Fruit fly (Drosophila melanogaster) whole organism, embryonic: ENCODE results near the gene Ugt49B2.

Source experiments
- Asciz ChIP-seq: fragments of 200-800 bp; sonication (Bioruptor generic); optimal IDR thresholded peaks from 2 replicates; lab custom pipeline; 2017; ENCODE audit warnings: missing biosample characterization, mild to moderate bottlenecking, missing genetic modification characterization, missing genetic modification reagents
- Bgb ChIP-seq: fragments of 200-800 bp; sonication (Bioruptor generic); IDR thresholded peaks from 2 replicates; pipeline ENCODE4 v1.3.6; 2022; ENCODE audit warnings: missing biosample characterization, missing genetic modification characterization; ENCODE audit not compliant: partially characterized antibody
- CG10462 ChIP-seq: fragments of 200-800 bp; sonication (Bioruptor generic); optimal IDR thresholded peaks from 2 replicates; lab custom pipeline; 2016; ENCODE audit warnings: missing biosample characterization, missing genetic modification characterization
- CG10654 ChIP-seq: fragments of 200-800 bp; sonication (Bioruptor generic); optimal IDR thresholded peaks from 2 replicates; lab custom pipeline; 2016; ENCODE audit warnings: missing biosample characterization, missing genetic modification characterization
- CG10959 ChIP-seq: fragments of 200-800 bp; sonication (Bioruptor generic); IDR thresholded peaks from 2 replicates; pipeline ENCODE4 v1.3.6; 2022; ENCODE audit warnings: missing biosample characterization, missing genetic modification characterization
- CG12155 ChIP-seq: fragments of 200-800 bp; sonication (Bioruptor generic); optimal IDR thresholded peaks from 3 replicates; lab custom pipeline; 2016; ENCODE audit warnings: missing biosample characterization, missing genetic modification characterization
- CG12942 ChIP-seq: fragments of 200-800 bp; sonication (Bioruptor generic); optimal IDR thresholded peaks from 3 replicates; lab custom pipeline; 2016; ENCODE audit warnings: missing biosample characterization, missing genetic modification characterization
- CG13424 ChIP-seq: fragments of 200-800 bp; sonication (Bioruptor generic); optimal IDR thresholded peaks from 2 replicates; lab custom pipeline; 2019; ENCODE audit warnings: missing biosample characterization, mild to moderate bottlenecking, missing genetic modification characterization, moderate library complexity
- CG14667 ChIP-seq: fragments of 200-800 bp; sonication (Bioruptor generic); IDR thresholded peaks from 2 replicates; pipeline ENCODE4 v1.3.6; 2022; ENCODE audit warnings: missing biosample characterization, missing genetic modification characterization
- CG17359 ChIP-seq: fragments of 200-800 bp; sonication (Bioruptor generic); optimal IDR thresholded peaks from 3 replicates; lab custom pipeline; 2018; ENCODE audit warnings: missing biosample characterization, mild to moderate bottlenecking, missing genetic modification characterization, moderate library complexity
- CG17385 ChIP-seq: fragments of 200-800 bp; sonication (Bioruptor generic); optimal IDR thresholded peaks from 3 replicates; lab custom pipeline; 2018; ENCODE audit warnings: missing biosample characterization, mild to moderate bottlenecking, missing genetic modification characterization
- CG18011 ChIP-seq: fragments of 200-800 bp; sonication (Bioruptor generic); optimal IDR thresholded peaks from 2 replicates; lab custom pipeline; 2017; ENCODE audit warnings: missing biosample characterization, missing genetic modification characterization, mild to moderate bottlenecking, moderate library complexity, missing genotype
- CG18619 ChIP-seq: fragments of 200-800 bp; sonication (Bioruptor generic); optimal IDR thresholded peaks from 3 replicates; lab custom pipeline; 2017; ENCODE audit warnings: missing biosample characterization, mild to moderate bottlenecking, missing genetic modification characterization
- CG2120 ChIP-seq: fragments of 200-800 bp; sonication (Bioruptor generic); optimal IDR thresholded peaks from 3 replicates; lab custom pipeline; 2016; ENCODE audit warnings: missing biosample characterization, missing genetic modification characterization
- CG2678 ChIP-seq: fragments of 200-800 bp; sonication (Bioruptor generic); optimal IDR thresholded peaks from 3 replicates; lab custom pipeline; 2019; ENCODE audit warnings: missing biosample characterization, mild to moderate bottlenecking, missing genetic modification characterization, moderate library complexity
- CG31388 ChIP-seq: fragments of 200-800 bp; sonication (Bioruptor generic); optimal IDR thresholded peaks from 2 replicates; lab custom pipeline; 2016; ENCODE audit warnings: missing biosample characterization, missing genetic modification characterization
- CG4282 ChIP-seq: fragments of 200-800 bp; sonication (Bioruptor generic); optimal IDR thresholded peaks from 2 replicates; lab custom pipeline; 2016; ENCODE audit warnings: missing biosample characterization, missing genetic modification characterization
- CG6175 ChIP-seq: fragments of 200-800 bp; sonication (Bioruptor generic); IDR thresholded peaks from 3 replicates; pipeline ENCODE4 v1.3.6; 2022; ENCODE audit warnings: missing biosample characterization, missing genetic modification characterization
- CG7786 ChIP-seq: fragments of 200-800 bp; sonication (Bioruptor generic); optimal IDR thresholded peaks from 2 replicates; lab custom pipeline; 2016; ENCODE audit warnings: missing biosample characterization, missing genetic modification characterization
- CG7839 ChIP-seq: fragments of 200-800 bp; sonication (Bioruptor generic); optimal IDR thresholded peaks from 3 replicates; lab custom pipeline; 2018; ENCODE audit warnings: missing biosample characterization, mild to moderate bottlenecking, missing genetic modification characterization, moderate library complexity
- CG8944 ChIP-seq: fragments of 200-800 bp; sonication (Bioruptor generic); optimal IDR thresholded peaks from 3 replicates; lab custom pipeline; 2016; ENCODE audit warnings: missing biosample characterization, missing genetic modification characterization
- Dip2 ChIP-seq: fragments of 200-800 bp; sonication (Bioruptor generic); IDR thresholded peaks from 2 replicates; pipeline ENCODE4 v1.3.6; 2022; ENCODE audit warnings: missing biosample characterization, missing genetic modification characterization
- Fer1 ChIP-seq: fragments of 200-800 bp; sonication (Bioruptor generic); optimal IDR thresholded peaks from 2 replicates; lab custom pipeline; 2017; ENCODE audit warnings: missing biosample characterization, mild to moderate bottlenecking, missing genetic modification characterization
- Gsc ChIP-seq: fragments of 200-800 bp; sonication (Bioruptor generic); IDR thresholded peaks from 2 replicates; pipeline ENCODE4 v1.3.6; 2022; ENCODE audit warnings: missing biosample characterization, missing genetic modification characterization
- HmgD ChIP-seq: fragments of 200-800 bp; sonication (Bioruptor generic); optimal IDR thresholded peaks from 3 replicates; lab custom pipeline; 2016; ENCODE audit warnings: missing biosample characterization, missing genetic modification characterization
- Hr39 ChIP-seq: fragments of >200 bp; optimal IDR thresholded peaks from 2 replicates; lab custom pipeline; 2017
- Mrtf ChIP-seq: fragments of 200-800 bp; sonication (Bioruptor generic); IDR thresholded peaks from 3 replicates; pipeline ENCODE4 v1.3.6; 2022; ENCODE audit warnings: missing biosample characterization, missing genetic modification characterization
- Optix ChIP-seq: fragments of 200-800 bp; sonication (Bioruptor generic); IDR thresholded peaks from 3 replicates; pipeline ENCODE4 v1.3.6; 2022; ENCODE audit warnings: missing biosample characterization, missing genetic modification characterization
- Pdp1 ChIP-seq, 2 experiments: fragments of 200-800 bp; sonication (Bioruptor generic); optimal IDR thresholded peaks; 3 replicates each; lab custom pipeline; 2016; ENCODE audit warnings: missing biosample characterization in 2 of 2, missing genetic modification characterization in 2 of 2, mild to moderate bottlenecking in 1 of 2, moderate library complexity in 1 of 2
- Sox100B ChIP-seq: fragments of 200-800 bp; sonication (Bioruptor generic); optimal IDR thresholded peaks from 3 replicates; lab custom pipeline; 2018; ENCODE audit warnings: missing biosample characterization, mild to moderate bottlenecking, missing genetic modification characterization
- YL-1 ChIP-seq: fragments of 200-800 bp; sonication (Bioruptor generic); optimal IDR thresholded peaks from 3 replicates; lab custom pipeline; 2017; ENCODE audit warnings: missing biosample characterization, mild to moderate bottlenecking, missing genetic modification characterization
- bbx ChIP-seq: fragments of 200-800 bp; sonication (Bioruptor generic); IDR thresholded peaks from 2 replicates; pipeline ENCODE4 v1.3.6; 2022; ENCODE audit warnings: missing biosample characterization, missing genetic modification characterization; ENCODE audit not compliant: partially characterized antibody
- da ChIP-seq: fragments of 200-800 bp; sonication (Bioruptor generic); optimal IDR thresholded peaks from 2 replicates; lab custom pipeline; 2016; ENCODE audit warnings: missing biosample characterization, missing genetic modification characterization
- eyg ChIP-seq: fragments of 200-800 bp; sonication (Bioruptor generic); optimal IDR thresholded peaks from 3 replicates; lab custom pipeline; 2016; ENCODE audit warnings: missing biosample characterization, missing genetic modification characterization
- fd3F ChIP-seq: fragments of 200-800 bp; sonication (Bioruptor generic); optimal IDR thresholded peaks from 2 replicates; lab custom pipeline; 2018; ENCODE audit warnings: missing biosample characterization, mild to moderate bottlenecking, missing genetic modification characterization, moderate library complexity
- fd64A ChIP-seq: fragments of 200-800 bp; sonication (Bioruptor generic); optimal IDR thresholded peaks from 3 replicates; lab custom pipeline; 2018; ENCODE audit warnings: missing biosample characterization, mild to moderate bottlenecking, missing genetic modification characterization
- gce ChIP-seq: fragments of 200-800 bp; sonication (Bioruptor generic); IDR thresholded peaks from 3 replicates; pipeline ENCODE4 v1.3.6; 2022; ENCODE audit warnings: missing biosample characterization, missing genetic modification characterization
- gcm ChIP-seq: fragments of 200-800 bp; sonication (Bioruptor generic); optimal IDR thresholded peaks from 2 replicates; lab custom pipeline; 2019; ENCODE audit warnings: missing biosample characterization, mild to moderate bottlenecking, missing genetic modification characterization, moderate library complexity
- hkb ChIP-seq, 2 experiments: fragments of 200-800 bp in 1 of 2; fragments of >200 bp in 1 of 2; sonication (Bioruptor generic) in 1 of 2; IDR thresholded peaks in 1 of 2; optimal IDR thresholded peaks in 1 of 2; 2 replicates each; pipeline versions ENCODE4 v1.3.6 to Lab custom; 2017 to 2022; ENCODE audit warnings: missing biosample characterization in 1 of 2, missing genetic modification characterization in 1 of 2
- inv ChIP-seq: fragments of 200-800 bp; sonication (Bioruptor generic); IDR thresholded peaks from 2 replicates; pipeline ENCODE4 v1.3.6; 2022; ENCODE audit warnings: missing biosample characterization, missing genetic modification characterization; ENCODE audit not compliant: partially characterized antibody
- kni ChIP-seq: fragments of 200-800 bp; sonication (Bioruptor generic); optimal IDR thresholded peaks from 3 replicates; lab custom pipeline; 2017; ENCODE audit warnings: mild to moderate bottlenecking, missing biosample characterization, missing genetic modification reagents, missing genetic modification characterization
- luna ChIP-seq: fragments of 200-800 bp; sonication (Bioruptor generic); optimal IDR thresholded peaks from 2 replicates; lab custom pipeline; 2016; ENCODE audit warnings: missing biosample characterization, missing genetic modification characterization
- nerfin-2 ChIP-seq: fragments of 200-800 bp; sonication (Bioruptor generic); IDR thresholded peaks from 2 replicates; pipeline ENCODE4 v1.3.6; 2022; ENCODE audit warnings: missing biosample characterization, missing genetic modification characterization; ENCODE audit not compliant: partially characterized antibody
- nom ChIP-seq: fragments of 200-800 bp; sonication (Bioruptor generic); optimal IDR thresholded peaks from 2 replicates; lab custom pipeline; 2017; ENCODE audit warnings: missing biosample characterization, missing genetic modification characterization, mild to moderate bottlenecking, moderate library complexity, missing genetic modification reagents
- pb ChIP-seq: fragments of 200-800 bp; sonication (Bioruptor generic); optimal IDR thresholded peaks from 3 replicates; lab custom pipeline; 2016; ENCODE audit warnings: missing biosample characterization, missing genetic modification characterization
- phol ChIP-seq: fragments of 200-800 bp; sonication (Bioruptor generic); optimal IDR thresholded peaks from 3 replicates; lab custom pipeline; 2018; ENCODE audit warnings: missing biosample characterization, mild to moderate bottlenecking, missing genetic modification characterization, moderate library complexity
- so ChIP-seq: fragments of 200-800 bp; sonication (Bioruptor generic); IDR thresholded peaks from 3 replicates; pipeline ENCODE4 v1.3.6; 2022; ENCODE audit warnings: missing biosample characterization, missing genetic modification characterization
- tll ChIP-seq, 2 experiments: fragments of 200-800 bp in 1 of 2; fragments of >200 bp in 1 of 2; sonication (Bioruptor generic) in 1 of 2; optimal IDR thresholded peaks; 2 replicates each; lab custom pipeline; 2017 to 2019; ENCODE audit warnings: missing biosample characterization in 2 of 2, missing genetic modification characterization in 2 of 2, mild to moderate bottlenecking in 1 of 2, moderate library complexity in 1 of 2
- trem ChIP-seq: fragments of 200-800 bp; optimal IDR thresholded peaks from 3 replicates; lab custom pipeline; 2019; ENCODE audit warnings: missing biosample characterization, mild to moderate bottlenecking, missing genetic modification characterization, moderate library complexity
- zfh2 ChIP-seq: fragments of 200-800 bp; sonication (Bioruptor generic); optimal IDR thresholded peaks from 2 replicates; lab custom pipeline; 2016; ENCODE audit warnings: missing biosample characterization, missing genetic modification characterization

Gene Ugt49B2

DNA sequence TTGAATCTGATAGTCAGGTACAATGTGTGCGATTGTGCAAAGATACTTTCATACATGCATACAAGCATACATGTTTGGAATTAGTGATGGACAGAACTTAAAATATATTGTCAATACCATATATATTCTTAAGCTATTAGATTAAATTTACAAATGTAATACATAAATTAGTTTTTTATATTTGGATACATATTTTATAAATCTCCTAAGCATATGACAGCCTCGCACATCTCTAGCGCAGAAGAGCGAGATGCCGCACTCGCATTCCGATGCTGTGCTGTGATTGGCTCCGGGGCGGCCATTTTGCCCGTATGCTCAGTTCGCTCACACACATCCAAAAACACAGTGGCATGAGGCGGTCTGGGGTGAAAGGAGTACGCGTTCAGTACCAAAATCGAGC lies 20.9 kb downstream of the Ugt49B2 start, which contains the start of gene tin (continued):
- TF ChIP-seq CG7839 (tag; lab: Kevin White, UChicago) (peak; percentile 93), CG12942 (GFP tag; lab: Kevin White, UChicago) (peak; percentile 77), trem (peak; percentile 94), CG10462 (GFP tag; lab: Kevin White, UChicago) (peak; percentile 82), gce (GFP tag; lab: Robert Waterston, UW) (peak; percentile 96), so (peak; percentile 97), Sox100B (peak; percentile 90), Optix (GFP tag; lab: Robert Waterston, UW) (peak; percentile 92), nerfin-2 (0 out of 2 replicates have a peak, but pooled peaks have one; percentile 46), fd3F (peak; percentile 78), CG31388 (GFP tag; lab: Kevin White, UChicago) (peak; percentile 72), CG18011 (GFP tag; lab: Kevin White, UChicago) (peak; percentile 59), CG18619 (GFP tag; lab: Kevin White, UChicago) (peak; percentile 78), luna (GFP tag; lab: Kevin White, UChicago) (no peak), Gsc (GFP tag; lab: Robert Waterston, UW) (no peak), CG12155 (GFP tag; lab: Kevin White, UChicago) (peak; percentile 84), bbx (GFP tag; lab: Robert Waterston, UW) (peak; percentile 65; the same call in 1 of the 2 replicates), CG6175 (GFP tag; lab: Robert Waterston, UW) (peak; percentile 86), CG10959 (peak; percentile 92), CG4282 (no peak), hkb (optimal IDR thresholded peaks at IDR 0.05; lab: Kevin White, UChicago) (no peak), hkb (GFP tag; IDR thresholded peaks at IDR 0.05; lab: Robert Waterston, UW) (peak; percentile 98), Hr39 (lab: Kevin White, UChicago) (no peak), eyg (no peak), phol (tag; lab: Kevin White, UChicago) (peak; percentile 92), Bgb (GFP tag; lab: Robert Waterston, UW) (peak; percentile 57), Fer1 (no peak), CG13424 (tag; lab: Kevin White, UChicago) (peak; percentile 94), nom (GFP tag; lab: Kevin White, UChicago) (peak; percentile 86), zfh2 (GFP tag; lab: Kevin White, UChicago) (peak; percentile 29), CG10654 (GFP tag; lab: Kevin White, UChicago) (peak; percentile 76), CG2120 (GFP tag; lab: Kevin White, UChicago) (peak; percentile 76), YL-1 (peak; percentile 44), Mrtf (GFP tag; lab: Robert Waterston, UW) (peak; percentile 90; the same call in 2 of the 3 replicates), Pdp1 (GFP tag; optimal IDR thresholded peaks at IDR 0.05; lab: Kevin White, UChicago) (peak; percentile 25 to 60), CG7786 (GFP tag; lab: Kevin White, UChicago) (no peak), CG17359 (peak; percentile 92), pb (no peak), CG2678 (tag; lab: Kevin White, UChicago) (peak; percentile 94), fd64A (GFP tag; lab: Kevin White, UChicago) (peak; percentile 83), da (GFP tag; lab: Kevin White, UChicago) (no peak), CG14667 (GFP tag; lab: Robert Waterston, UW) (peak; percentile 93; the same call in 1 of the 2 replicates), Dip2 (GFP tag; lab: Robert Waterston, UW) (peak; percentile 22; the same call in 1 of the 2 replicates), inv (peak; percentile 62), CG8944 (GFP tag; lab: Kevin White, UChicago) (peak; percentile 31), gcm (GFP tag; lab: Kevin White, UChicago) (peak; percentile 98), kni (GFP tag; lab: Kevin White, UChicago) (peak; percentile 68), HmgD (GFP tag; lab: Kevin White, UChicago) (no peak), CG17385 (GFP tag; lab: Kevin White, UChicago) (peak; percentile 89), tll (GFP tag; optimal IDR thresholded peaks at IDR 0.05; lab: Kevin White, UChicago) (peak in 1 of 2 experiments; percentile 69), Asciz (GFP tag; lab: Kevin White, UChicago) (peak; percentile 89)
